Worm (Caenorhabditis elegans): ENCODE data around the gene Y45G12C.1.
"Not testable (repeated sequence)": the region's sequence is repeated elsewhere in the genome, so short reads cannot be mapped to it uniquely, and the experiment has no call there.

Y45G12C.1 gene

DNA sequence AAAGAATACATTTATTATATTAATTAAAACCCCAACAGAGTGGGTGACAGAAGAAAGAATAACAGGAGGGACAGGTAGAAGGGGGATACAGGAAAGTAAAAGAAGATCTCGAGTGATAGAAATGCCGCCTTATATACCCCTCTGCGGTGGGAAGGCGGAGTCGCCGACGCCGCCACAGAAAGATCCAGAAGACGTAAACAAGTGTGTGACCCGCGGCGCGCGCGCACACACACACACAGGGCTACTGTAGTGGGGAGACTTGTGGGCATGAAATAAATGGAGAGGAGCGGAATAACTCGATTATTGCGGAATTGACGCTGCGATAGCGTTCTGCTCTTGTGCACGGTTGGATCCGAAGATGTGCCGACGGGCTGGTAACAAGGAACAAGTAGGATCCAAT, 30.2 kb downstream of the Y45G12C.1 start:
- no peak for TF ChIP-seq nhr-237 (tag; optimal IDR thresholded peaks at IDR 0.05)
- no peak for TF ChIP-seq nhr-129 (tag; optimal IDR thresholded peaks at IDR 0.05)
- TF ChIP-seq ZK546.5 (tag; optimal IDR thresholded peaks at IDR 0.05), result no peak
- no peak for TF ChIP-seq sma-9 (GFP tag; optimal IDR thresholded peaks at IDR 0.05)
- TF ChIP-seq sma-9 (tag; optimal IDR thresholded peaks at IDR 0.05), result no peak

DNA sequence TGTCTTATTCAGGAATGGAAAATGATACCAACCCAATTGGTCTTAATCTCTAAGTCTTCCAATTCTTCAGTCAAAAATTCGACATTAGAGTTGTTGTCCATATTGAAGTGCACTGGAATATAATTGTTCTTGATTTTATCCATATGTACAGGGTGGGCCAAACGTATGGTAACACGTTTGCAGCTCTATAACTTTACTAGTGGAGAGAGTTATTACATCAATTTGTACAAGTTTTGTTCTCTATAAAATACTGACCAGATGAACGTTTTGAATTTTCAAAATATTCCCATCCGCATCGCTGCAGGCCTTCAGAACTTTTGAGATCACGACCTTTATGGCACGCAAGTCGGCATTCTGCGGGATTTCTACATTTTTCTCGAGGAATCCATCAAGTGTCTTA, 33.3 kb downstream of the Y45G12C.1 start, which contains the start of gene F53E10.5:
Gene F53E10.5, minus strand, starts transcription at position 101 of the 400 bp plus-strand sequence.
- not testable (repeated sequence) for TF ChIP-seq unc-62 (GFP tag; optimal IDR thresholded peaks at IDR 0.05); R02D3.7 (tag; optimal IDR thresholded peaks at IDR 0.05); nhr-11 (tag; optimal IDR thresholded peaks at IDR 0.05)

DNA sequence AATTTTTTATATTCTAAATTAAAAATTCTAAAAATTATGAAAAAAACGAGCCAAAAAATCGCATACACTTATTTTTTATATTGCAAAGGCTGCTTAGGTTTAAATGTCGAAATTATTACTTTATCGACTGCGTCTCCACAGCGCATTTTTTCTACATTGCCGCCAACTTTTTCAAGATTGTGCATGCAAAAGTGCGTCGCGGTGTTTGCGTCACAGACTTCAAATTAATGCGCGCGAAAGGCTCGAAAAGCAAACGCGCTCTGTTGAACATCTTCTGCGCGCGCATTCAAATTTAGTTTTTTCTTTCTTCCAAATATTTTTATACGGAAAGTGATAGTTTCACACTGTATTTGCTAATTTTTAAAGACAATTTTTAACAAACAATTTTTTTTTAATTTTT, 35.1 kb downstream of the Y45G12C.1 start:
- TF ChIP-seq mab-5 (tag; optimal IDR thresholded peaks at IDR 0.05) (peak; percentile 33), mdl-1 (tag; optimal IDR thresholded peaks at IDR 0.05) (no peak), lsy-2 (tag; optimal IDR thresholded peaks at IDR 0.05) (peak; percentile 69 to 90), aly-2 (tag; optimal IDR thresholded peaks at IDR 0.05) (no peak), ceh-16 (tag; optimal IDR thresholded peaks at IDR 0.05) (no peak), sma-3 (GFP tag; optimal IDR thresholded peaks at IDR 0.05) (peak; percentile 66), egl-27 (tag; optimal IDR thresholded peaks at IDR 0.05) (no peak), Y55F3AM.14 (GFP tag; optimal IDR thresholded peaks at IDR 0.05) (no peak), elt-1 (tag; optimal IDR thresholded peaks at IDR 0.05) (no peak), gmeb-1 (tag; optimal IDR thresholded peaks at IDR 0.05) (peak; percentile 99), alr-1 (tag; optimal IDR thresholded peaks at IDR 0.05) (no peak), lin-39 (tag; optimal IDR thresholded peaks at IDR 0.05) (no peak), lin-13 (GFP tag; optimal IDR thresholded peaks at IDR 0.05) (peak; percentile 88), nhr-6 (tag; optimal IDR thresholded peaks at IDR 0.05) (peak; percentile 24), ZK546.5 (tag; optimal IDR thresholded peaks at IDR 0.05) (peak; percentile 55), nhr-23 (tag; optimal IDR thresholded peaks at IDR 0.05) (no peak), ama-1 (optimal IDR thresholded peaks at IDR 0.05) (no peak), nhr-129 (tag; optimal IDR thresholded peaks at IDR 0.05) (peak; percentile 81), nhr-25 (tag; optimal IDR thresholded peaks at IDR 0.05) (no peak), dmd-4 (tag; optimal IDR thresholded peaks at IDR 0.05) (no peak), unc-55 (GFP tag; optimal IDR thresholded peaks at IDR 0.05) (peak; percentile 85), sma-9 (GFP tag; optimal IDR thresholded peaks at IDR 0.05) (peak; percentile 89), sma-9 (tag; optimal IDR thresholded peaks at IDR 0.05) (no peak), lin-11 (tag; optimal IDR thresholded peaks at IDR 0.05) (peak; percentile 57), mbf-1 (tag; optimal IDR thresholded peaks at IDR 0.05) (no peak), ceh-82 (tag; optimal IDR thresholded peaks at IDR 0.05) (peak; percentile 30), crh-2 (tag; optimal IDR thresholded peaks at IDR 0.05) (peak; percentile 78), zag-1 (tag; optimal IDR thresholded peaks at IDR 0.05) (peak; percentile 30), sem-4 (tag; optimal IDR thresholded peaks at IDR 0.05) (no peak), blmp-1 (tag; optimal IDR thresholded peaks at IDR 0.05; ENCODE audit: insufficient read depth) (no peak), peb-1 (tag; optimal IDR thresholded peaks at IDR 0.05) (no peak), ztf-1 (GFP tag; conservative IDR thresholded peaks at IDR 0.05) (no peak), ztf-11 (tag; optimal IDR thresholded peaks at IDR 0.05) (no peak), fos-1 (tag; optimal IDR thresholded peaks at IDR 0.05) (peak; percentile 29), unc-62 (GFP tag; optimal IDR thresholded peaks at IDR 0.05) (no peak), snpc-4 (tag; optimal IDR thresholded peaks at IDR 0.05) (peak; percentile 46), elt-3 (tag; optimal IDR thresholded peaks at IDR 0.05) (no peak), nhr-11 (tag; optimal IDR thresholded peaks at IDR 0.05) (no peak), nhr-10 (tag; optimal IDR thresholded peaks at IDR 0.05) (no peak), nhr-77 (tag; optimal IDR thresholded peaks at IDR 0.05) (no peak), ztf-4 (tag; optimal IDR thresholded peaks at IDR 0.05) (peak; percentile 28), R02D3.7 (tag; optimal IDR thresholded peaks at IDR 0.05) (no peak), nhr-21 (tag; optimal IDR thresholded peaks at IDR 0.05) (peak; percentile 56), nhr-12 (tag; optimal IDR thresholded peaks at IDR 0.05) (no peak), C34F6.9 (tag; optimal IDR thresholded peaks at IDR 0.05) (peak; percentile 69), unc-39 (tag; optimal IDR thresholded peaks at IDR 0.05) (no peak), skn-1 (tag; optimal IDR thresholded peaks at IDR 0.05) (no peak), nhr-237 (tag; optimal IDR thresholded peaks at IDR 0.05) (peak; percentile 29), F13H6.1 (tag; optimal IDR thresholded peaks at IDR 0.05) (peak; percentile 88)
